Worm (Caenorhabditis elegans) whole organism, mixed stage, embryonic: ENCODE data around the gene nhr-108.

Experiments
- M03D4.4 ChIP-seq: sonication (generic microtip); optimal IDR thresholded peaks from 2 replicates; lab custom pipeline; 2017; ENCODE audit warnings: mild to moderate bottlenecking, missing genetic modification characterization, missing compliant biosample characterization
- bed-3 ChIP-seq: fragments of 200-800 bp; sonication (Bioruptor generic); optimal IDR thresholded peaks from 3 replicates; lab custom pipeline; 2018; ENCODE audit warnings: mild to moderate bottlenecking, missing genetic modification characterization, moderate library complexity, missing compliant biosample characterization
- ceh-43 ChIP-seq: fragments of 200-800 bp; sonication (Bioruptor generic); optimal IDR thresholded peaks from 2 replicates; lab custom pipeline; 2018; ENCODE audit warnings: mild to moderate bottlenecking, missing genetic modification characterization, moderate library complexity, missing compliant biosample characterization
- ceh-83 ChIP-seq: fragments of 200-800 bp; sonication (Bioruptor generic); optimal IDR thresholded peaks from 2 replicates; lab custom pipeline; 2018; ENCODE audit warnings: mild to moderate bottlenecking, missing genetic modification characterization, missing compliant biosample characterization
- ces-1 ChIP-seq: fragments of 150-350 bp; optimal IDR thresholded peaks from 2 replicates; lab custom pipeline; 2014; ENCODE audit warnings: missing biosample characterization, missing genetic modification reagents, missing genetic modification characterization
- cnd-1 ChIP-seq: fragments of 200-800 bp; sonication (Bioruptor generic); optimal IDR thresholded peaks from 2 replicates; lab custom pipeline; 2018; ENCODE audit warnings: mild to moderate bottlenecking, missing genetic modification characterization, missing compliant biosample characterization
- drap-1 ChIP-seq: fragments of 200-800 bp; sonication (Bioruptor generic); optimal IDR thresholded peaks from 3 replicates; lab custom pipeline; 2018; ENCODE audit warnings: mild to moderate bottlenecking, missing genetic modification characterization, missing compliant biosample characterization
- elt-1 ChIP-seq: sonication (generic microtip); optimal IDR thresholded peaks from 2 replicates; lab custom pipeline; 2017; ENCODE audit warnings: missing genetic modification characterization, mild to moderate bottlenecking, missing compliant biosample characterization, antibody characterized with exemption, moderate library complexity, borderline replicate concordance; ENCODE audit not compliant: insufficient read depth
- elt-3 ChIP-seq: fragments of 150-350 bp; optimal IDR thresholded peaks from 2 replicates; lab custom pipeline; 2014; ENCODE audit warnings: missing biosample characterization, missing genetic modification characterization
- flh-1 ChIP-seq: fragments of 200-800 bp; sonication (Bioruptor generic); optimal IDR thresholded peaks from 2 replicates; lab custom pipeline; 2018; ENCODE audit warnings: mild to moderate bottlenecking, missing genetic modification characterization, moderate library complexity, missing compliant biosample characterization
- ham-2 ChIP-seq: fragments of 200-800 bp; sonication (Bioruptor generic); optimal IDR thresholded peaks from 2 replicates; lab custom pipeline; 2018; ENCODE audit warnings: mild to moderate bottlenecking, missing genetic modification characterization, missing compliant biosample characterization
- hlh-1 ChIP-seq: fragments of 150-350 bp; optimal IDR thresholded peaks from 2 replicates; lab custom pipeline; 2014; ENCODE audit warnings: missing biosample characterization, missing genetic modification reagents, missing genetic modification characterization
- lin-32 ChIP-seq: fragments of 200-800 bp; sonication (Bioruptor generic); optimal IDR thresholded peaks from 2 replicates; lab custom pipeline; 2018; ENCODE audit warnings: mild to moderate bottlenecking, missing genetic modification characterization, missing compliant biosample characterization
- lsy-2 ChIP-seq: fragments of 150-350 bp; optimal IDR thresholded peaks from 2 replicates; lab custom pipeline; 2014; ENCODE audit warnings: missing biosample characterization, missing genetic modification characterization
- mab-5 ChIP-seq: fragments of 150-350 bp; optimal IDR thresholded peaks from 2 replicates; lab custom pipeline; 2014; ENCODE audit warnings: missing biosample characterization, missing genetic modification characterization
- mep-1 ChIP-seq: fragments of 150-350 bp; optimal IDR thresholded peaks from 2 replicates; lab custom pipeline; 2017; ENCODE audit warnings: missing biosample characterization, missing genetic modification reagents, missing genetic modification characterization, inconsistent platforms
- mls-2 ChIP-seq: sonication (generic microtip); optimal IDR thresholded peaks from 2 replicates; lab custom pipeline; 2016; ENCODE audit warnings: mild to moderate bottlenecking, missing genetic modification characterization, moderate library complexity, missing compliant biosample characterization
- nhr-12 ChIP-seq: fragments of 150-350 bp; optimal IDR thresholded peaks from 2 replicates; lab custom pipeline; 2014; ENCODE audit warnings: missing biosample characterization, missing genetic modification characterization
- nhr-2 ChIP-seq: fragments of 150-350 bp; optimal IDR thresholded peaks from 2 replicates; lab custom pipeline; 2014; ENCODE audit warnings: missing biosample characterization, missing genetic modification characterization
- nhr-237 ChIP-seq: fragments of 150-350 bp; optimal IDR thresholded peaks from 2 replicates; lab custom pipeline; 2014; ENCODE audit warnings: missing biosample characterization, missing genetic modification characterization
- nhr-28 ChIP-seq: fragments of 150-350 bp; optimal IDR thresholded peaks from 2 replicates; lab custom pipeline; 2014; ENCODE audit warnings: missing biosample characterization, missing genetic modification characterization
- nhr-76 ChIP-seq: sonication (generic microtip); optimal IDR thresholded peaks from 2 replicates; lab custom pipeline; 2017; ENCODE audit warnings: missing biosample characterization, missing genetic modification characterization
- pha-4 ChIP-seq: fragments of 150-350 bp; optimal IDR thresholded peaks from 2 replicates; lab custom pipeline; 2018; ENCODE audit warnings: missing biosample characterization, missing genetic modification reagents, missing genetic modification characterization
- sem-2 ChIP-seq: fragments of 200-800 bp; sonication (Bioruptor generic); optimal IDR thresholded peaks from 2 replicates; lab custom pipeline; 2018; ENCODE audit warnings: mild to moderate bottlenecking, missing genetic modification characterization, missing compliant biosample characterization
- snpc-4 ChIP-seq: fragments of 150-350 bp; optimal IDR thresholded peaks from 2 replicates; lab custom pipeline; 2014; ENCODE audit warnings: missing biosample characterization, missing genetic modification characterization
- sptf-1 ChIP-seq: sonication (generic microtip); optimal IDR thresholded peaks from 2 replicates; lab custom pipeline; 2017; ENCODE audit warnings: mild to moderate bottlenecking, missing genetic modification characterization, moderate library complexity, missing compliant biosample characterization
- tbx-8 ChIP-seq: fragments of 200-800 bp; sonication (Bioruptor generic); optimal IDR thresholded peaks from 2 replicates; lab custom pipeline; 2018; ENCODE audit warnings: mild to moderate bottlenecking, missing genetic modification characterization, moderate library complexity, missing compliant biosample characterization
- unc-120 ChIP-seq: sonication (generic microtip); optimal IDR thresholded peaks from 2 replicates; lab custom pipeline; 2017; ENCODE audit warnings: missing genetic modification characterization, missing compliant biosample characterization; ENCODE audit not compliant: poor library complexity, severe bottlenecking
- unc-39 ChIP-seq: fragments of 150-350 bp; optimal IDR thresholded peaks from 2 replicates; lab custom pipeline; 2014; ENCODE audit warnings: missing biosample characterization, missing genetic modification characterization
- unc-62 ChIP-seq: fragments of 150-350 bp; optimal IDR thresholded peaks from 2 replicates; lab custom pipeline; 2014; ENCODE audit warnings: missing biosample characterization, missing genetic modification reagents, missing genetic modification characterization
- zip-8 ChIP-seq: fragments of 150-350 bp; optimal IDR thresholded peaks from 2 replicates; lab custom pipeline; 2014; ENCODE audit warnings: missing biosample characterization, missing genetic modification characterization
- ztf-11 ChIP-seq: fragments of 150-350 bp; optimal IDR thresholded peaks from 2 replicates; lab custom pipeline; 2014; ENCODE audit warnings: missing biosample characterization, missing genetic modification characterization

Gene nhr-108

DNA sequence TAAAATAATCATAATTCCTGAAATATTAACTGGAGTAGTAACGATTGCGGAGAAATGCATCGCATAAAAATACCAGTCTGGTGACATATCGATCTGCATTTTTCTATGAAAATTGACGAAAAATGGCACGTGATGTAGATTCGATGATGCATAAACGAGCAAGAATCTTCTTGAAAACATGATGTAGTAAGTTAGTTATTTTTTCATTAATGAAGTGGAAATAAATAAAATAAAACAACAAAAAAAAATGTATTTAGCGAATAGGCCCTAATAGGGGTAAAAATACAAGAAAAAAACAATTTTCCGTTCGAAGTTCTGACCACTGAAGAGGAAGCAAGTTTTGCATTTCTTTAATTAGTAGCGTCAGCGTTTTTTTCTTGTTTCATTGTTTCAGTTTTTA is 40.8 kb upstream of the nhr-108 start, which contains the start of gene sri-2:
sri-2 (minus strand) TSS at position 101 of the 400 bp plus-strand sequence.
- TF ChIP-seq sptf-1 (tag; lab: Kevin White, UChicago) (no peak), M03D4.4 (no peak), unc-120 (no peak), ceh-83 (GFP tag; lab: Kevin White, UChicago) (no peak), elt-3 (tag; lab: Kevin White, UChicago) (no peak), mab-5 (tag; lab: Kevin White, UChicago) (no peak), ceh-43 (GFP tag; lab: Kevin White, UChicago) (no peak), unc-39 (tag; lab: Kevin White, UChicago) (no peak), tbx-8 (GFP tag; lab: Kevin White, UChicago) (no peak), pha-4 (tag; lab: Kevin White, UChicago) (no peak), elt-1 (no peak), ham-2 (GFP tag; lab: Kevin White, UChicago) (no peak), mep-1 (tag; lab: Kevin White, UChicago) (no peak), nhr-2 (no peak)

- no peak for TF ChIP-seq nhr-12
- no peak for TF ChIP-seq cnd-1
- TF ChIP-seq nhr-237 (tag; lab: Kevin White, UChicago): no peak
- TF ChIP-seq snpc-4: no peak
- TF ChIP-seq mls-2 (tag; lab: Kevin White, UChicago): no peak
- no peak for TF ChIP-seq unc-120
- TF ChIP-seq elt-1: no peak
- no peak for TF ChIP-seq mep-1 (tag; lab: Kevin White, UChicago)
- TF ChIP-seq nhr-76 (tag; lab: Kevin White, UChicago): no peak
- TF ChIP-seq bed-3: no peak
- TF ChIP-seq, all 35 proteins: peak for 0
These were observed 35.2 kb upstream of the nhr-108 start for ce11 chrV:15959456-15959855.

DNA sequence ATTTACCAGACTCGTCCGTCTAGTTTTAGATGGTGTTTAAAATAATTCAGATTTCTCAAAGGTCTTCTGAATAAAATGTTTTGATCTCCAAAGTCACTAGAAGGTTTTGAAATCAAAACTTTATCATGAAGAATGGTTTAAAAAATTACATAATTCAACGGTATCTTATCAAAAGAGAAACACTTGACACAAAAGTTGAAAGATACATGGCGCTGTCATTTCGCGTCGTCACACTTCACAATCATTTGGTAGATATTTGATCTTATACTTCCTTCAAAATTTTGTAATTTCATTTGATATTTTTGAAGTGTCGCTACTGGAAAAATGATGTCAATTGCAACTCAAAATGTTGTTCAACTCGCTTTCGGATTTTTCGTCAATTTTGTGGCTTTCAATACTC is 32.8 kb upstream of the nhr-108 start, which contains the start of gene F36G9.3:
F36G9.3 (plus strand) TSS at position 301 of the 400 bp plus-strand sequence.
- TF ChIP-seq nhr-28 (tag; lab: Kevin White, UChicago): no peak
- no peak for TF ChIP-seq ztf-11 (tag; lab: Kevin White, UChicago)
- TF ChIP-seq nhr-12: no peak
- TF ChIP-seq ceh-43 (GFP tag; lab: Kevin White, UChicago): no peak
- no peak for TF ChIP-seq ces-1 (GFP tag; lab: Kevin White, UChicago)
- no peak for TF ChIP-seq nhr-237 (tag; lab: Kevin White, UChicago)
- TF ChIP-seq, all 35 proteins: peak for 0

DNA sequence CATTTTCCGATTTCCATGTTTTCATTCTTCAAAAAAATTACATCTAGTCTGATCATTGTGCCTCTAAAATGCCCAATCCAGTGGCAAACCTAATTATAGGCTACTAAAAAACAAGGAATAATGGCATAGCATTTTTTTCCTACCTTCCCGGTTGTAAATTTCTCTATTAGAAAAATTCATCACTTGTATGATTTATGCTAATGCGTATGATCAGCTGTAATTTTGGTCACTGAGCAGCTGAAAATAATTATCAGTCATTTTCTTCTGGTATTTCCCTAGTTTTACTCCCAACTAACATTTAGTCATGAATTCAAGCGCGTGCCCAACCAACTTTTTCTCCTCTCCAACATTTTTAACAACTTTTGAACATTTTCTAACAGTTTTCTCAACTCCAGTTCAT is 31.2 kb upstream of the nhr-108 start, which contains the start of gene srh-186:
srh-186 (plus strand) TSS at position 301 of the 400 bp plus-strand sequence.
- TF ChIP-seq sem-2 (GFP tag; lab: Kevin White, UChicago) (no peak), mls-2 (tag; lab: Kevin White, UChicago) (no peak), unc-62 (GFP tag; lab: Kevin White, UChicago) (no peak), ham-2 (GFP tag; lab: Kevin White, UChicago) (no peak), ztf-11 (tag; lab: Kevin White, UChicago) (no peak), nhr-76 (tag; lab: Kevin White, UChicago) (no peak), hlh-1 (tag; lab: Kevin White, UChicago) (no peak), elt-3 (tag; lab: Kevin White, UChicago) (no peak), lsy-2 (no peak), tbx-8 (GFP tag; lab: Kevin White, UChicago) (no peak), ces-1 (GFP tag; lab: Kevin White, UChicago) (no peak), flh-1 (GFP tag; lab: Kevin White, UChicago) (no peak), ceh-43 (GFP tag; lab: Kevin White, UChicago) (no peak), snpc-4 (no peak), nhr-2 (no peak), drap-1 (GFP tag; lab: Kevin White, UChicago) (no peak)

DNA sequence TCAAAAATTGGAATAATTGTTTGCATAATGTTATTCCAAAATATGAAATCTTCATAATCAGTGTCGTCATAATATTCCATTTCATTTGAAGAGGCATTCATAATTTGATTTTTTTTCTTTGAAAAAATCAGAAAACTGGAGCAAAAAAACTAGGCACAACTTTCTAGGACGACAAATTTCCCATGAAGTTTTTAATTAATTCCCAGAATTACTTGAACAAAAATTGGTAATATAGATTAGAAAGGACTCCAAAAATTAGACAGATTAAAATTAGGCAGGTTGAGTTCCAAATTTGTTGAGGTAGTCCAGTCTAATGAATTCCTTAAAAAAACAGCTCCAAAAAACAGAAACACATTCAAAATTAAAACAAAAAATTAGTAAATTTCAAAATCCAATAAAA is 30.7 kb upstream of the nhr-108 start, which contains the start of gene srw-57:
srw-57 (minus strand) TSS at position 101 of the 400 bp plus-strand sequence.
- no peak for TF ChIP-seq zip-8 (tag; lab: Kevin White, UChicago)
- no peak for TF ChIP-seq bed-3
- no peak for TF ChIP-seq ceh-83 (GFP tag; lab: Kevin White, UChicago)
- no peak for TF ChIP-seq pha-4 (tag; lab: Kevin White, UChicago)
- no peak for TF ChIP-seq hlh-1 (tag; lab: Kevin White, UChicago)
- no peak for TF ChIP-seq ham-2 (GFP tag; lab: Kevin White, UChicago)
- no peak for TF ChIP-seq sem-2 (GFP tag; lab: Kevin White, UChicago)
- no peak for TF ChIP-seq lsy-2
- TF ChIP-seq nhr-2: no peak
- no peak for TF ChIP-seq lin-32 (GFP tag; lab: Kevin White, UChicago)
- no peak for TF ChIP-seq mab-5 (tag; lab: Kevin White, UChicago)
- no peak for TF ChIP-seq unc-62 (GFP tag; lab: Kevin White, UChicago)
- TF ChIP-seq flh-1 (GFP tag; lab: Kevin White, UChicago): no peak
- no peak for TF ChIP-seq mls-2 (tag; lab: Kevin White, UChicago)
- TF ChIP-seq nhr-237 (tag; lab: Kevin White, UChicago): no peak
- no peak for TF ChIP-seq sptf-1 (tag; lab: Kevin White, UChicago)
- no peak for TF ChIP-seq nhr-28 (tag; lab: Kevin White, UChicago)
- no peak for TF ChIP-seq M03D4.4
- no peak for TF ChIP-seq nhr-12
